Worm (Caenorhabditis elegans): ENCODE results near the gene ida-1.

ce11 chrIII:5760721-5761120 lies 5.4 kb downstream of the ida-1 start:
- TF ChIP-seq flt-1 (GFP tag; IDR thresholded peaks at IDR 0.05) = no peak
- no peak for TF ChIP-seq tbx-37 (GFP tag; conservative IDR thresholded peaks at IDR 0.05)
- TF ChIP-seq ama-1 (optimal IDR thresholded peaks at IDR 0.05) = no peak
- no peak for TF ChIP-seq aly-1 (tag; optimal IDR thresholded peaks at IDR 0.05)
- TF ChIP-seq pes-1 (GFP tag; IDR thresholded peaks at IDR 0.05) = no peak
- no peak for TF ChIP-seq sea-1 (GFP tag; conservative IDR thresholded peaks at IDR 0.05)
- no peak for TF ChIP-seq tbx-11 (GFP tag; IDR thresholded peaks at IDR 0.05)
- TF ChIP-seq F13C5.2 (tag; optimal IDR thresholded peaks at IDR 0.05) = no peak
- TF ChIP-seq hmbx-1 (tag; optimal IDR thresholded peaks at IDR 0.05) = no peak
- no peak for TF ChIP-seq ceh-13 (GFP tag; optimal IDR thresholded peaks at IDR 0.05)
- no peak for TF ChIP-seq ceh-36 (tag; optimal IDR thresholded peaks at IDR 0.05)
- TF ChIP-seq tra-4 (tag; optimal IDR thresholded peaks at IDR 0.05) = no peak
- TF ChIP-seq B0310.2 (tag; optimal IDR thresholded peaks at IDR 0.05) = no peak

Data from whole organism, early embryonic.